Fruit fly (Drosophila melanogaster) whole organism, adult: ENCODE data around the gene Gprk2.

Source experiments
- CG14711 ChIP-seq: fragments of 200-800 bp; sonication (Bioruptor generic); optimal IDR thresholded peaks from 2 replicates; lab custom pipeline; 2018; ENCODE audit warnings: missing biosample characterization, mild to moderate bottlenecking, missing genetic modification characterization, moderate library complexity
- CG1620 ChIP-seq: fragments of 200-800 bp; sonication (Bioruptor generic); optimal IDR thresholded peaks from 2 replicates; lab custom pipeline; 2016; ENCODE audit warnings: missing biosample characterization, missing genetic modification characterization
- CG5204 ChIP-seq: fragments of 200-800 bp; sonication (Bioruptor generic); optimal IDR thresholded peaks from 2 replicates; lab custom pipeline; 2016; ENCODE audit warnings: missing biosample characterization, missing genetic modification characterization
- CG7101 ChIP-seq: fragments of 200-800 bp; sonication (Bioruptor generic); optimal IDR thresholded peaks from 2 replicates; lab custom pipeline; 2018; ENCODE audit warnings: missing biosample characterization, mild to moderate bottlenecking, missing genetic modification characterization, moderate library complexity
- Clk ChIP-seq: fragments of 200-800 bp; sonication (Bioruptor generic); optimal IDR thresholded peaks from 2 replicates; lab custom pipeline; 2017; ENCODE audit warnings: missing biosample characterization, missing genetic modification characterization
- Mnt ChIP-seq: fragments of 200-800 bp; sonication (Bioruptor generic); optimal IDR thresholded peaks from 2 replicates; lab custom pipeline; 2016; ENCODE audit warnings: missing biosample characterization, mild to moderate bottlenecking, missing genetic modification characterization
- kay ChIP-seq: fragments of 200-800 bp; sonication (Bioruptor generic); peaks from one replicate; lab custom pipeline; 2016; ENCODE audit warnings: missing biosample characterization, missing genetic modification characterization, borderline replicate concordance

dm6 chr3R:31407026-31407654 is 2.1 kb downstream of the Gprk2 start:
- TF ChIP-seq Mnt (GFP tag; lab: Kevin White, UChicago) (no peak), kay (GFP tag; lab: Kevin White, UChicago) (no peak), CG7101 (tag; lab: Kevin White, UChicago) (no peak), CG5204 (GFP tag; lab: Kevin White, UChicago) (no peak), CG1620 (GFP tag; lab: Kevin White, UChicago) (no peak), Clk (GFP tag; lab: Kevin White, UChicago) (no peak), CG14711 (tag; lab: Kevin White, UChicago) (no peak)
